Fruit fly (Drosophila melanogaster): ENCODE measurements around the gene nac.

The nac gene

DNA sequence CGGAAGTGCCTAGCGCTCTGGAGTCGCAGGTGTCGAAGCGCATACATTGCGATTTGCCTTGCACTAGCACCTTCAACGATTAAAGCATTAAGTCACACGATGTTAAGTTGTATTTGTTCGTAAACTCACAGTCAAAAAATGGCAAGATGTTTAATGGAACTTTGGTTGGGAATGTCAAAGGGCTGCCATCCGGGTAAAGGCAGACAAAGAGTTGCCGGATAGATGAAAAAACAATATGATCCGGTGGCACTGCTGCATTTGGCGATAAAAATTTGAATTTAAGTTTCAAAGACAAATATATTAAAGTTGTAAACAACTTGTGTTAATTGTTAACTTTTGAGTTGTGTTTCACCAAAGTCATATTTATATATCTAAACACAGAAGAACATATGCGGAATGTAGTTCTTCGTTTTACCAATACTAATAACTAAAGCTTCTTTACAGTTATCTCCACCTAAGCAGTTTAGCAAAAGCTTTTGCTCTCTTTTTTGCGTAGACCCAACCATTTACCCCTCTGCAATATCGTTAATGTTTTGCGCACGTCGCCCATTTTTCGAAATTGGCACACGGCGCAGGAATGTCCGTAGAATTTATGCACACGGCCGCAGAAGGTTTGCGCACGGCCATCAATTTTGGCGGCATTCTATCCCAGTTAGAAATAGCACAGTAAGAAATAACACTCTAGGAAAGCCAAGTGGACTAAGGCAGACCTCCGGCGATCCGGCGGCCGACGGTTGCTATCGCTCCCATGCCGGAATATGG lies 12.7 kb upstream of the nac start, which contains the start of gene Coq2 (continued):
- TF ChIP-seq Dip3 (GFP tag; optimal IDR thresholded peaks at IDR 0.05) (no peak), CHES-1-like (GFP tag; optimal IDR thresholded peaks at IDR 0.05) (no peak), eve (GFP tag; optimal IDR thresholded peaks at IDR 0.05) (no peak), CG12659 (GFP tag; optimal IDR thresholded peaks at IDR 0.05) (peak; percentile 25), Hr3 (GFP tag; optimal IDR thresholded peaks at IDR 0.05) (no peak), stwl (tag; optimal IDR thresholded peaks at IDR 0.05) (no peak), CG2120 (GFP tag; optimal IDR thresholded peaks at IDR 0.05) (peak; percentile 25), sna (GFP tag; IDR thresholded peaks at IDR 0.05; ENCODE audit: partially characterized antibody) (no peak), Hand (GFP tag; optimal IDR thresholded peaks at IDR 0.05) (no peak), Atf6 (GFP tag; IDR thresholded peaks at IDR 0.05) (no peak), bigmax (GFP tag; optimal IDR thresholded peaks at IDR 0.05) (no peak), odd (GFP tag; optimal IDR thresholded peaks at IDR 0.05) (no peak), CG6854 (GFP tag; optimal IDR thresholded peaks at IDR 0.05) (no peak), sc (optimal IDR thresholded peaks at IDR 0.05) (no peak), sc (GFP tag; optimal IDR thresholded peaks at IDR 0.05) (no peak), Dp (GFP tag; optimal IDR thresholded peaks at IDR 0.05) (peak; percentile 93), klu (GFP tag; IDR thresholded peaks at IDR 0.05) (no peak), BEAF-32 (GFP tag; optimal IDR thresholded peaks at IDR 0.05) (peak; percentile 46), CG7372 (GFP tag; IDR thresholded peaks at IDR 0.05) (no peak), CG3995 (GFP tag; optimal IDR thresholded peaks at IDR 0.05) (no peak), zfh1 (GFP tag; IDR thresholded peaks at IDR 0.05) (no peak), phol (tag; optimal IDR thresholded peaks at IDR 0.05) (peak; percentile 25), croc (GFP tag; conservative IDR thresholded peaks at IDR 0.05) (no peak), kah (GFP tag; optimal IDR thresholded peaks at IDR 0.05) (no peak), Ada2b (GFP tag; IDR thresholded peaks at IDR 0.05) (no peak), sens-2 (GFP tag; IDR thresholded peaks at IDR 0.05) (no peak), CG18619 (GFP tag; optimal IDR thresholded peaks at IDR 0.05) (no peak), Meics (GFP tag; optimal IDR thresholded peaks at IDR 0.05) (no peak), Sox102F (GFP tag; optimal IDR thresholded peaks at IDR 0.05) (no peak), CG8359 (GFP tag; optimal IDR thresholded peaks at IDR 0.05; ENCODE audit: borderline replicate concordance) (no peak), Med (GFP tag) (peak; percentile 79), Dll (GFP tag; IDR thresholded peaks at IDR 0.05; ENCODE audit: partially characterized antibody) (no peak), CG1024 (GFP tag; IDR thresholded peaks at IDR 0.05) (no peak), Optix (GFP tag; IDR thresholded peaks at IDR 0.05) (no peak), CG17568 (GFP tag; optimal IDR thresholded peaks at IDR 0.05) (no peak), CG13624 (GFP tag; optimal IDR thresholded peaks at IDR 0.05) (no peak), CG11247 (GFP tag; IDR thresholded peaks at IDR 0.05) (no peak), CG10654 (GFP tag; optimal IDR thresholded peaks at IDR 0.05) (no peak), Xrp1 (GFP tag; IDR thresholded peaks at IDR 0.05) (no peak), CG14014 (GFP tag; IDR thresholded peaks at IDR 0.05) (no peak), jumu (GFP tag; optimal IDR thresholded peaks at IDR 0.05) (no peak), gem (tag; optimal IDR thresholded peaks at IDR 0.05) (no peak), CG8281 (tag; optimal IDR thresholded peaks at IDR 0.05) (no peak), gt (GFP tag; IDR thresholded peaks at IDR 0.05) (no peak), dmrt11E (tag; optimal IDR thresholded peaks at IDR 0.05) (no peak), CG33213 (GFP tag; optimal IDR thresholded peaks at IDR 0.05) (peak; percentile 21), oc (tag; optimal IDR thresholded peaks at IDR 0.05) (no peak), pzg (GFP tag; optimal IDR thresholded peaks at IDR 0.05) (peak; percentile 74), CG13287 (GFP tag; IDR thresholded peaks at IDR 0.05; ENCODE audit: partially characterized antibody) (peak; percentile 44; the same call in 1 of the 2 replicates), CG8290 (GFP tag; optimal IDR thresholded peaks at IDR 0.05) (no peak), CG8290 (tag; optimal IDR thresholded peaks at IDR 0.05) (no peak)

Measured in whole organism, embryonic.